Fruit fly (Drosophila melanogaster): ENCODE results near the gene mRpL9.

DNA sequence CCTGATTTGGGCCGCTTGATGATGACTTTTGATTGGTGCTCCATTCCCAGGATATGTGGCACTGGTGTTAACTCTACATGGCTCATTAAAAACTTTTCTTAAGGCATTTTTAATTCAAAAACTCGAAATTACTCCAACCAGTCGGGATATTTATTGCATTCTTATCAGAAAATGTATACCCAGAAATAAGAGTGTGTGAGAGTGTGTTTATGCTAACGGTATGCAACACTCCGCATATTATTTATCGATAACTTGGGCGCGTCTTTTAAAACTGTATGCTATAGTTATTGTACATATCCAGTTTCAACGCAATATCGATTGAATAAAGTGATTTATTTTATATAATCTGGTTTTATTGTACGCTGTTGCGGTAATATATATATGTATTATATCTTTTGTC, 36.9 kb downstream of the mRpL9 start, which contains the start of gene CG34404:
- TF ChIP-seq Sin3A (optimal IDR thresholded peaks at IDR 0.05) (no peak), psq (optimal IDR thresholded peaks at IDR 0.05) (no peak), insv (optimal IDR thresholded peaks at IDR 0.05) (no peak), h (optimal IDR thresholded peaks at IDR 0.05) (no peak), ttk (optimal IDR thresholded peaks at IDR 0.05) (no peak), Myc (optimal IDR thresholded peaks at IDR 0.05) (no peak)
